Worm (Caenorhabditis elegans): ENCODE results near the gene F44A6.4.

F44A6.4 gene

DNA sequence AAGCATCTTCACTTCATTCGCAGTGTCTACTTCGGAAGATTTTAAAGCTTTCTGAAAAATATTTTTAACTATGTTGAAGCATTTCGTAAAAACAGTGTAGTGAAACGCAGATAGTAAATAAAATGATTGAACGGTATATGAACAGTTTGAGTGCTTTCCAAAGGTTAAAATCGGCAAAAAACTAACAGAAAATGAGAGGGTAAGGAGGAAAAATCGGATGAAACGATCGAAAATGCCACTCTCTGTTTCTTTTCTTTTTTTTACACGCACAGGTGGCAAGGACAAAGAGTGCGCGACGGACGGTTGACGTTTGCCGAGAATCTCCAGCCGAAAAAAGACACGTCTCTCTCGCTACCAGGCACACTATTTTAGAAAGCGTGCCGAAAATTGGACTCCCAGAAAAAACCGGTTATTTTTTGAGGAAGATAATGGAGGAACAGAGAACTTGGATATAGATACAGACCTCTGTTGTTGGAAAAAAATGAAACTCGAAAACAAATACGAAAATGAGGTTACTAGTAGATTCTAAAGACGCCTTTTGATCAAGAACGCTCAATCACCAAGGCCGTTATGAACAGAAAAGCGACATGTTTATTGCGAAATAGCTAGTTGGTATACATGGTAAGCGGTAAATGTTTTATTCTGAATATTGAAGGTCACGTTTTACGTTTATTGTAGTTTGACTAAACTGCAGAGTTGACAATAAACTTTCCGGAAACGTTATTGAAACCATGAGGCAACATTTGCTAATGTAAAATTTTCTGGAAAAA, 20.8 kb downstream of the F44A6.4 start, which contains the start of gene myrf-2:
Gene myrf-2 (minus strand): TSS at position 51 of the 770 bp plus-strand sequence.
- TF ChIP-seq him-1 (tag; optimal IDR thresholded peaks at IDR 0.05) (no peak), W03F9.2 (tag; optimal IDR thresholded peaks at IDR 0.05) (no peak), dao-5 (tag; optimal IDR thresholded peaks at IDR 0.05) (no peak)

DNA sequence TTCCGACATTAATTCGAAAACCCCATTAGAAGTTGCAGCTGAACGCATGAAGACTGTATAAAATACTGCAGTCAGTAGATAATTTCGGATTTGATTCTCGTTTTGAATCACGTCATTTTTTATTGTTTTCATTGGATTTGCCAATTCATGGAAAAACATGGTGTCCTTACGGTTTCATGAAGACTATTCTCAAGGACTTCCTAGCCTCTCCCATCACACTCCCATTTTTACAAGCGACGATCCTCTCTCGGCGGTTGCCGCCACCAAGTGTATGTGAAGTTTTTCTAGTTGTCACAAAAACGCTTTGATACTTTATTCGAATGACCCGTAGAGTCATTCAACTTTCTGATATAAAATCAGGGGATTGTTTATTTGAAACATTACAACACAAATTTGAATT, 25.5 kb downstream of the F44A6.4 start:
- TF ChIP-seq him-1 (tag; optimal IDR thresholded peaks at IDR 0.05) (no peak), W03F9.2 (tag; optimal IDR thresholded peaks at IDR 0.05) (no peak), dao-5 (tag; optimal IDR thresholded peaks at IDR 0.05) (no peak)

- TF ChIP-seq W03F9.2 (tag; optimal IDR thresholded peaks at IDR 0.05) (no peak), dao-5 (tag; optimal IDR thresholded peaks at IDR 0.05) (no peak), him-1 (tag; optimal IDR thresholded peaks at IDR 0.05) (no peak)
Measured at ce11 chrX:10189244-10189643, 26.1 kb downstream of the F44A6.4 start.

DNA sequence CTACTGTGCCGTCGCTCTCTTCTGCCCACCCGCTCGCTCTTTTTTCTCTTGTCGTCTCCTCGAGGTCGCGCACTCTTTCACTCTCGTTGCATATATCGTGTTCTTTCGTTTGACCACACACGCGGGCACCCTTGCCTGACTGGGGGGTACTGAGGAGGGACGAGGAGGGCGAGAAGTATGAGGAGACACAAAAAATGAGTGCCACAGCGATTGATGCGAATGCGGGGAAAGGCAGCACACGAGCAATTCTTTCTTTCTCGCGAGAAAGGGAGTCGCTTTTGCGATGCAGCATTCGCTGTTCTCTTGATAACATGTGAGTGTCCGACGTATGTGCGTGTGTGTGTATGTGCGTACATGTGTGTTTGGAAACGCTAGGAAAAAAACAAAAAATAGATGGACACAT, 26.8 kb downstream of the F44A6.4 start:
- peak; percentile 93 for TF ChIP-seq him-1 (tag; optimal IDR thresholded peaks at IDR 0.05)
- no peak for TF ChIP-seq dao-5 (tag; optimal IDR thresholded peaks at IDR 0.05)
- TF ChIP-seq W03F9.2 (tag; optimal IDR thresholded peaks at IDR 0.05) = peak; percentile 51

ce11 chrX:10184708-10185107, 30.6 kb downstream of the F44A6.4 start:
- TF ChIP-seq W03F9.2 (tag; optimal IDR thresholded peaks at IDR 0.05) (no peak), him-1 (tag; optimal IDR thresholded peaks at IDR 0.05) (no peak), dao-5 (tag; optimal IDR thresholded peaks at IDR 0.05) (no peak)

ce11 chrX:10183695-10184094, 31.6 kb downstream of the F44A6.4 start, which contains the start of gene arrd-28:
arrd-28 (plus strand) TSS chrX:10183995.
- TF ChIP-seq W03F9.2 (tag; optimal IDR thresholded peaks at IDR 0.05) (no peak), him-1 (tag; optimal IDR thresholded peaks at IDR 0.05) (no peak), dao-5 (tag; optimal IDR thresholded peaks at IDR 0.05) (no peak)

DNA sequence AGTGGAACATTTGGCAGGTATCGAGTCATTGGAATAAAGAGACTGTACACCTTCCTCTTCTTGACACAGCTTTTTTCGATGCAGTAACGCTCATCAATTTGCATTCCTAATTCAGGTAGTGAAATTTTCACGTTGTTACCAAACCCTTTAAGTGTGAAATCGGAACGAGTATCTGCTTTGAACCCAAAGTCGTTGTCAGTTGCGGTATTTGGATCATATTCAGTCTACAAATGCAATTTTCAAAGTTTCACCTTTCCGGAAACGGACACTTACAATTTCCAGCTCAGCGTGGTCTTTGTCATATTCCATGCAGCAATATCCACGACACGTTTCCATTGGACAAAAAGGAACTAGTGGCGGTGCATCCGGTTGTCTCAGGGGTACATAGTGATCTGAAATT, 32.7 kb downstream of the F44A6.4 start:
- TF ChIP-seq W03F9.2 (tag; optimal IDR thresholded peaks at IDR 0.05) (no peak), him-1 (tag; optimal IDR thresholded peaks at IDR 0.05) (no peak)

DNA sequence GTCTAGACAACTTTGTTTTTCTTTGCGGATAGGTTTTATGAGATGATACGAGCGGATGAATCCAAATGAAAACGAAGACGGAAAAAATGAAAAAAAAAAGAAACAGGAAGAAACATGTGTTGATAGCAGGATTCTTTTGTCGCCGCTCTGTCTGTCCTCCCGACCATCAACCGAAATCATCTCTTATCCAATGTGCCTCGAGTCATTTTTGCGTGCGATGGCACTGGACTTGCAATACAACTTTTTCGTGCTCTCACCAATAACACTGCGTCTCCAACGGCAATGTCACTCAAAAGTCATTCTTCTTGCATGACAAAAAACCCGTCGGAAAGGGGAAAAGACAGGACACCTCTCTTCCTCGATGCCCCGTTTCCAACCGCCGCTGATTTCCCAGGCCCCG, 39.0 kb downstream of the F44A6.4 start, which contains the start of gene ncs-4:
Gene ncs-4 (plus strand): TSS at position 227 of the 400 bp plus-strand sequence.
- TF ChIP-seq W03F9.2 (tag; optimal IDR thresholded peaks at IDR 0.05) = no peak
- no peak for TF ChIP-seq dao-5 (tag; optimal IDR thresholded peaks at IDR 0.05)
- no peak for TF ChIP-seq him-1 (tag; optimal IDR thresholded peaks at IDR 0.05)

- TF ChIP-seq dao-5 (tag; optimal IDR thresholded peaks at IDR 0.05) = no peak
- no peak for TF ChIP-seq him-1 (tag; optimal IDR thresholded peaks at IDR 0.05)
- no peak for TF ChIP-seq W03F9.2 (tag; optimal IDR thresholded peaks at IDR 0.05)
Measured at ce11 chrX:10174683-10175082, 40.6 kb downstream of the F44A6.4 start, which contains the start of gene C07A4.3. C07A4.3 (plus strand) TSS chrX:10174983.

DNA sequence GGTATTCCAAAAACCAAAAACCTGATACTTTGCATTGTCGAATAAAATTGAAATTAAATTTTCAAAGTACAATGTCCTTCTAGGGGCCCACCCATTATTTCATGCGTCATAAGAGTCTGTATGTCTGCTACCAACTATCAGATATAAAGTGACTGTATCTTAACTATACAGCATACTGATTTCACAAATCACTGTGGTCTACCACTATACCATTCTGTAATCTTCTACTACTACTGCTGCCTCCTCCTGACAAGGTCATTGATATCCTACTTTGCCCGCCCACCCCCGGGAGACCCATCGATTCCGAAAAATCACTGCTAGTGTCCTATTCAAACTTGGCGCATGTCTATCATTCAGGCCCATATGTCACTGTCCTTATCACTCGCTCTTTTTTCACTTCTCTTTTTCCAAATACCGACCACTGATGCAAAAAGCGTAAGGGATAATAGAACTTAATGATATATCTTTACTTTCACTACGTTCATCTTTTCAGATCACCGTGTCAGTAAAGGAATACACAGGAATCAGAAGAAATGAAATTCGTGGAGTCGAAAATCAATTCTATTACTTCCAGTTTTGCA, 43.2 kb downstream of the F44A6.4 start, which contains the start of gene C07A4.2:
Gene C07A4.2 (plus strand): TSS at position 195 of the 581 bp plus-strand sequence.
- TF ChIP-seq W03F9.2 (tag; optimal IDR thresholded peaks at IDR 0.05) (no peak), dao-5 (tag; optimal IDR thresholded peaks at IDR 0.05) (no peak), him-1 (tag; optimal IDR thresholded peaks at IDR 0.05) (no peak)

DNA sequence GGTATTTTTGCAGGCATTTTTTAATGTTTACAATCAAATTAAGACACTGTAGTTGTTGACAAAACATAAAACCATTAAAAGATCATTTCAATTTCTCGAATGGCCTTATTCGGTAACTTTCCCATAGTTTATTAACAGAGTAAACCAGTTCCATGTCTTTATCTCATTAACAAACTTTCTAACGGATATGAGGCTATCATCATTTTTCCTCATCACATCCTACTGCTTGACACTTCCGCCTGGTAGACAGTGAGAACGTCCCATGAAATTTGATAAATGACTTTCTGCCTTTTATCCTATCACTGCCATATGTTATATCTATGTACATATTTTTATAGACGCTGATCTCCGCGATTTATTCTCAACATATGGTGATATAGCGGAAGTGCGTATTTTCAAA, 44.7 kb downstream of the F44A6.4 start:
- no peak for TF ChIP-seq W03F9.2 (tag; optimal IDR thresholded peaks at IDR 0.05)
- TF ChIP-seq dao-5 (tag; optimal IDR thresholded peaks at IDR 0.05) = no peak

DNA sequence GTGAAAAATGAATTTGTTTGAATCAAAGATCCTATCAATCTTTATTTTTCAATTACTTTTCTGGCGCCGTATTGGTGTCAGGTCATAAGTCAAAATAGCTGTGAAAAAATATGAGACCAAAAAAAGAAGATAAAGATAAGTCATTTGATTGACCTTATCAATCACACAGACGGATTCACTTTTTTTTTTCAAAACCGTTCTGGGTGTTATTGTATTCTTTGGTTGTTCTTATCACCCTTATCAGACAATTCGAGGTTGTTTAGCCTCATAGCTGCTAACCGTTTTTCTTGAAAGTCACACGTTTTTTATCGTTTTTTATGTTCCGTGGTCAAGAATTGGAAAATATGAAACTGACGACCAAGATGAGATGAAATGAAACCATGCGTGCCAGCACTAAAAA, 46.8 kb downstream of the F44A6.4 start:
- TF ChIP-seq dao-5 (tag; optimal IDR thresholded peaks at IDR 0.05) = no peak
- no peak for TF ChIP-seq W03F9.2 (tag; optimal IDR thresholded peaks at IDR 0.05)
- no peak for TF ChIP-seq him-1 (tag; optimal IDR thresholded peaks at IDR 0.05)

ce11 chrX:10167005-10167404, 48.3 kb downstream of the F44A6.4 start, which contains the start of gene rnp-9:
rnp-9 (plus strand) TSS chrX:10167305.
- no peak for TF ChIP-seq him-1 (tag; optimal IDR thresholded peaks at IDR 0.05)
